Fruit fly (Drosophila melanogaster) whole organism, embryonic: ENCODE data around the gene DnaJ-1.

Source experiments
- Abd-B ChIP-seq: fragments of 200-800 bp; sonication (Bioruptor generic); optimal IDR thresholded peaks from 2 replicates; lab custom pipeline; 2018; ENCODE audit warnings: missing biosample characterization, mild to moderate bottlenecking, missing genetic modification characterization, moderate library complexity
- Aef1 ChIP-seq: fragments of 200-800 bp; sonication (Bioruptor generic); IDR thresholded peaks from 3 replicates; pipeline ENCODE4 v1.3.6; 2022; ENCODE audit warnings: missing biosample characterization, missing genetic modification characterization
- Blimp-1 ChIP-seq: fragments of 200-800 bp; sonication (Bioruptor generic); optimal IDR thresholded peaks from 3 replicates; lab custom pipeline; 2018; ENCODE audit warnings: missing biosample characterization, missing genetic modification characterization, mild to moderate bottlenecking, moderate library complexity, missing genetic modification reagents
- CG10431 ChIP-seq: fragments of 200-800 bp; sonication (Bioruptor generic); optimal IDR thresholded peaks from 3 replicates; lab custom pipeline; 2018; ENCODE audit warnings: missing biosample characterization, mild to moderate bottlenecking, missing genetic modification characterization
- CG13775 ChIP-seq: fragments of 200-800 bp; sonication (Bioruptor generic); optimal IDR thresholded peaks from 3 replicates; lab custom pipeline; 2017; ENCODE audit warnings: missing biosample characterization, mild to moderate bottlenecking, missing genetic modification characterization
- CG1529 ChIP-seq: fragments of 200-800 bp; sonication (Bioruptor generic); optimal IDR thresholded peaks from 3 replicates; lab custom pipeline; 2018; ENCODE audit warnings: missing biosample characterization, missing genetic modification characterization
- CG17359 ChIP-seq: fragments of 200-800 bp; sonication (Bioruptor generic); optimal IDR thresholded peaks from 3 replicates; lab custom pipeline; 2018; ENCODE audit warnings: missing biosample characterization, mild to moderate bottlenecking, missing genetic modification characterization, moderate library complexity
- CG17568 ChIP-seq: fragments of 200-800 bp; sonication (Bioruptor generic); optimal IDR thresholded peaks from 2 replicates; lab custom pipeline; 2018; ENCODE audit warnings: missing biosample characterization, mild to moderate bottlenecking, missing genetic modification characterization, moderate library complexity
- CG18599 ChIP-seq: fragments of 200-800 bp; sonication (Bioruptor generic); optimal IDR thresholded peaks from 3 replicates; lab custom pipeline; 2017; ENCODE audit warnings: missing biosample characterization, missing genetic modification characterization, mild to moderate bottlenecking, moderate library complexity, missing genetic modification reagents
- CG31441 ChIP-seq: fragments of 200-800 bp; sonication (Bioruptor generic); IDR thresholded peaks from 2 replicates; pipeline ENCODE4 v1.3.6; 2022; ENCODE audit warnings: missing biosample characterization, missing genetic modification characterization
- CG32532 ChIP-seq: fragments of 200-800 bp; sonication (Bioruptor generic); IDR thresholded peaks from 2 replicates; pipeline ENCODE4 v1.3.6; 2022; ENCODE audit warnings: missing biosample characterization, missing genetic modification characterization
- CG3281 ChIP-seq: fragments of 200-800 bp; sonication (Bioruptor generic); optimal IDR thresholded peaks from 3 replicates; lab custom pipeline; 2017; ENCODE audit warnings: missing biosample characterization, mild to moderate bottlenecking, missing genetic modification characterization
- CG33557 ChIP-seq: fragments of 200-800 bp; sonication (Bioruptor generic); optimal IDR thresholded peaks from 2 replicates; lab custom pipeline; 2019; ENCODE audit warnings: missing biosample characterization, mild to moderate bottlenecking, missing genetic modification characterization, moderate library complexity
- CG43689 ChIP-seq: fragments of 200-800 bp; sonication (Bioruptor generic); IDR thresholded peaks from 2 replicates; pipeline ENCODE4 v1.3.6; 2022; ENCODE audit warnings: missing biosample characterization, missing genetic modification characterization
- CG8281 ChIP-seq: fragments of 200-800 bp; sonication (Bioruptor generic); optimal IDR thresholded peaks from 2 replicates; lab custom pipeline; 2018; ENCODE audit warnings: missing biosample characterization, mild to moderate bottlenecking, missing genetic modification characterization, moderate library complexity
- CG8944 ChIP-seq: fragments of 200-800 bp; sonication (Bioruptor generic); optimal IDR thresholded peaks from 3 replicates; lab custom pipeline; 2016; ENCODE audit warnings: missing biosample characterization, missing genetic modification characterization
- CG9817 ChIP-seq: fragments of 200-800 bp; sonication (Bioruptor generic); optimal IDR thresholded peaks from 2 replicates; lab custom pipeline; 2018; ENCODE audit warnings: missing biosample characterization, mild to moderate bottlenecking, missing genetic modification characterization, moderate library complexity
- E2f2 ChIP-seq: fragments of 200-800 bp; sonication (Bioruptor generic); IDR thresholded peaks from 2 replicates; pipeline ENCODE4 v1.3.6; 2022; ENCODE audit warnings: missing biosample characterization, missing genetic modification characterization
- Fer2 ChIP-seq: fragments of 200-800 bp; sonication (Bioruptor generic); optimal IDR thresholded peaks from 2 replicates; lab custom pipeline; 2018; ENCODE audit warnings: missing biosample characterization, mild to moderate bottlenecking, missing genetic modification characterization, moderate library complexity
- GATAe ChIP-seq: fragments of 200-800 bp; sonication (Bioruptor generic); conservative IDR thresholded peaks from 2 replicates; pipeline ENCODE4 v1.3.6; 2022; ENCODE audit warnings: missing biosample characterization, missing genetic modification characterization
- Hr39 ChIP-seq: fragments of >200 bp; optimal IDR thresholded peaks from 2 replicates; lab custom pipeline; 2017
- Hsf ChIP-seq: fragments of 200-800 bp; sonication (Bioruptor generic); optimal IDR thresholded peaks from 3 replicates; lab custom pipeline; 2016; ENCODE audit warnings: missing biosample characterization, missing genetic modification characterization
- Kr ChIP-seq: fragments of 200-800 bp; sonication (Bioruptor generic); optimal IDR thresholded peaks from 2 replicates; lab custom pipeline; 2017; ENCODE audit warnings: missing biosample characterization, mild to moderate bottlenecking, missing genetic modification characterization
- Mad ChIP-seq: fragments of 200-800 bp; sonication (Bioruptor generic); optimal IDR thresholded peaks from 2 replicates; lab custom pipeline; 2016; ENCODE audit warnings: missing biosample characterization, missing genetic modification characterization
- NK7.1 ChIP-seq: fragments of 200-800 bp; sonication (Bioruptor generic); optimal IDR thresholded peaks from 3 replicates; lab custom pipeline; 2016; ENCODE audit warnings: missing biosample characterization, missing genetic modification characterization
- Pdp1 ChIP-seq, 2 experiments: fragments of 200-800 bp; sonication (Bioruptor generic); optimal IDR thresholded peaks; 3 replicates each; lab custom pipeline; 2016; ENCODE audit warnings: missing biosample characterization in 2 of 2, missing genetic modification characterization in 2 of 2, mild to moderate bottlenecking in 1 of 2, moderate library complexity in 1 of 2
- Ravus ChIP-seq: fragments of 200-800 bp; sonication (Bioruptor generic); IDR thresholded peaks from 2 replicates; pipeline ENCODE4 v1.3.6; 2022; ENCODE audit warnings: missing biosample characterization, missing genetic modification characterization
- ash1 ChIP-seq: fragments of 200-800 bp; sonication (Bioruptor generic); optimal IDR thresholded peaks from 2 replicates; lab custom pipeline; 2018; ENCODE audit warnings: missing biosample characterization, mild to moderate bottlenecking, missing genetic modification characterization
- btn ChIP-seq: fragments of 200-800 bp; sonication (Bioruptor generic); optimal IDR thresholded peaks from 2 replicates; lab custom pipeline; 2016; ENCODE audit warnings: missing biosample characterization, missing genetic modification characterization
- cg ChIP-seq: fragments of 200-800 bp; sonication (Bioruptor generic); optimal IDR thresholded peaks from 3 replicates; lab custom pipeline; 2019; ENCODE audit warnings: missing biosample characterization, mild to moderate bottlenecking, missing genetic modification characterization, moderate library complexity
- emc ChIP-seq: fragments of 200-800 bp; sonication (Bioruptor generic); optimal IDR thresholded peaks from 2 replicates; lab custom pipeline; 2016; ENCODE audit warnings: missing biosample characterization, missing genetic modification characterization
- exex ChIP-seq: fragments of 200-800 bp; sonication (Bioruptor generic); optimal IDR thresholded peaks from 4 replicates; lab custom pipeline; 2018; ENCODE audit warnings: missing biosample characterization, mild to moderate bottlenecking, missing genetic modification characterization, moderate library complexity
- gfzf ChIP-seq: fragments of 200-800 bp; sonication (Bioruptor generic); optimal IDR thresholded peaks from 2 replicates; lab custom pipeline; 2016; ENCODE audit warnings: missing biosample characterization, mild to moderate bottlenecking, missing genetic modification characterization, moderate library complexity
- lab ChIP-seq: fragments of 200-800 bp; sonication (Bioruptor generic); optimal IDR thresholded peaks from 3 replicates; lab custom pipeline; 2017; ENCODE audit warnings: missing biosample characterization, missing genetic modification characterization, mild to moderate bottlenecking, moderate library complexity, missing genetic modification reagents
- lola ChIP-seq, 3 experiments: fragments of >200 bp in 2 of 3; fragments of 200-800 bp in 1 of 3; sonication (Bioruptor generic) in 1 of 3; optimal IDR thresholded peaks; 2 replicates each; lab custom pipeline; 2017 to 2019; ENCODE audit warnings: missing biosample characterization in 3 of 3, missing genetic modification characterization in 3 of 3, mild to moderate bottlenecking in 1 of 3, moderate library complexity in 1 of 3
- oc ChIP-seq: fragments of 200-800 bp; sonication (Bioruptor generic); optimal IDR thresholded peaks from 2 replicates; lab custom pipeline; 2018; ENCODE audit warnings: missing biosample characterization, mild to moderate bottlenecking, missing genetic modification characterization, moderate library complexity
- pan ChIP-seq, 4 experiments: fragments of >200 bp in 3 of 4; fragments of 200-800 bp in 1 of 4; sonication (Bioruptor generic) in 1 of 4; optimal IDR thresholded peaks in 3 of 4; IDR thresholded peaks in 1 of 4; 2 replicates each; pipeline versions ENCODE4 v1.3.6 to Lab custom; 2017 to 2022; ENCODE audit warnings: missing biosample characterization in 2 of 4, missing genetic modification characterization in 2 of 4, mixed read lengths in 1 of 4
- slp2 ChIP-seq: fragments of 200-800 bp; sonication (Bioruptor generic); optimal IDR thresholded peaks from 2 replicates; lab custom pipeline; 2016; ENCODE audit warnings: missing biosample characterization, missing genetic modification characterization
- so ChIP-seq: fragments of 200-800 bp; sonication (Bioruptor generic); IDR thresholded peaks from 3 replicates; pipeline ENCODE4 v1.3.6; 2022; ENCODE audit warnings: missing biosample characterization, missing genetic modification characterization
- ssp ChIP-seq: fragments of 200-800 bp; sonication (Bioruptor generic); IDR thresholded peaks from 2 replicates; pipeline ENCODE4 v1.3.6; 2022; ENCODE audit warnings: missing biosample characterization, missing genetic modification characterization
- sug ChIP-seq: fragments of 200-800 bp; optimal IDR thresholded peaks from 2 replicates; lab custom pipeline; 2019; ENCODE audit warnings: missing biosample characterization, mild to moderate bottlenecking, missing genetic modification characterization, moderate library complexity
- tgo ChIP-seq: fragments of 200-800 bp; sonication (Bioruptor generic); IDR thresholded peaks from 3 replicates; pipeline ENCODE4 v1.3.6; 2022; ENCODE audit warnings: missing biosample characterization, missing genetic modification characterization
- unc-4 ChIP-seq: fragments of 200-800 bp; sonication (Bioruptor generic); IDR thresholded peaks from 2 replicates; pipeline ENCODE4 v1.3.6; 2022; ENCODE audit warnings: missing biosample characterization, missing genetic modification characterization; ENCODE audit not compliant: partially characterized antibody
- vfl ChIP-seq: fragments of 200-800 bp; sonication (Bioruptor generic); optimal IDR thresholded peaks from 2 replicates; lab custom pipeline; 2016; ENCODE audit warnings: missing biosample characterization, missing genetic modification characterization
- zfh2 ChIP-seq: fragments of 200-800 bp; sonication (Bioruptor generic); optimal IDR thresholded peaks from 2 replicates; lab custom pipeline; 2016; ENCODE audit warnings: missing biosample characterization, missing genetic modification characterization

The DnaJ-1 gene

DNA sequence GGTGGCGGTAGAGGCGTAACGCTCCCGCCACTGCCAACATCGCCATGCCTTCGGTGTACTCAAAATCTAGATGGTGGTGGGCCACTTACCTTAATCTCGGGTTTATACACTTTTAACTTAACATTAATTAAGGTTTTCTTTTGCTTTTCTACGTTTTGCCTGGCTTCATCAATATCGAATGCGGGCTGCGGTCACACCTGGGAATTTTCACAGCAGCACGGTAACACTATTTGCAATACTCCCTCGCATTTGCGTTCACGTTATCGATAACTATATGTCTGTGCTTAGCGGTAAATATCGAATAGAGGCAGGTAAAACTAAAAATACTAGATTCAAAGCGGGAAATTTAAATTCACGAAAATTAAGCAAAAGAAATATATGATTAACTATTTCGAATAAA lies 42.0 kb upstream of the DnaJ-1 start, which contains the start of gene Bre1 (continued):
- TF ChIP-seq Fer2 (tag; lab: Kevin White, UChicago) (no peak), E2f2 (GFP tag; lab: Robert Waterston, UW) (peak; percentile 97), CG43689 (GFP tag; lab: Robert Waterston, UW) (no peak), unc-4 (peak; percentile 80; the same call in 1 of the 2 replicates), tgo (GFP tag; lab: Robert Waterston, UW) (no peak), Ravus (no peak), ssp (GFP tag; lab: Robert Waterston, UW) (no peak), so (GFP tag; lab: Robert Waterston, UW) (no peak), sug (tag; lab: Kevin White, UChicago) (peak; percentile 9), Blimp-1 (GFP tag; lab: Kevin White, UChicago) (no peak), CG13775 (GFP tag; lab: Kevin White, UChicago) (no peak), CG9817 (tag; lab: Kevin White, UChicago) (no peak), NK7.1 (GFP tag; lab: Kevin White, UChicago) (no peak), CG10431 (GFP tag; lab: Kevin White, UChicago) (no peak), lola (GFP tag; optimal IDR thresholded peaks at IDR 0.05; lab: Kevin White, UChicago) (no peak), btn (GFP tag; lab: Kevin White, UChicago) (no peak), Mad (no peak), CG1529 (GFP tag; lab: Kevin White, UChicago) (no peak), Abd-B (GFP tag; lab: Kevin White, UChicago) (no peak), Kr (GFP tag; lab: Kevin White, UChicago) (no peak), CG33557 (GFP tag; lab: Kevin White, UChicago) (no peak), CG18599 (GFP tag; lab: Kevin White, UChicago) (no peak), oc (tag; lab: Kevin White, UChicago) (no peak), cg (GFP tag; lab: Kevin White, UChicago) (no peak), CG17568 (GFP tag; lab: Kevin White, UChicago) (no peak), CG17359 (tag; lab: Kevin White, UChicago) (no peak), emc (GFP tag; lab: Kevin White, UChicago) (no peak), CG31441 (GFP tag; lab: Robert Waterston, UW) (no peak), zfh2 (no peak), CG3281 (GFP tag; lab: Kevin White, UChicago) (no peak), Aef1 (no peak), slp2 (GFP tag; lab: Kevin White, UChicago) (no peak), lab (GFP tag; lab: Kevin White, UChicago) (no peak), CG8281 (tag; lab: Kevin White, UChicago) (no peak), GATAe (no peak), Pdp1 (GFP tag; optimal IDR thresholded peaks at IDR 0.05; lab: Kevin White, UChicago) (peak in 1 of 2 experiments; percentile 43), CG32532 (GFP tag; lab: Robert Waterston, UW) (no peak), ash1 (no peak), pan (optimal IDR thresholded peaks at IDR 0.05; lab: Kevin White, UChicago) (no peak), pan (GFP tag; optimal IDR thresholded peaks at IDR 0.05 in 1 of 2, IDR thresholded peaks at IDR 0.05 in 1 of 2) (no peak), vfl (GFP tag; lab: Kevin White, UChicago) (no peak), Hsf (GFP tag; lab: Kevin White, UChicago) (no peak), exex (tag; lab: Kevin White, UChicago) (no peak), Hr39 (no peak), CG8944 (GFP tag; lab: Kevin White, UChicago) (no peak), gfzf (peak; percentile 94)
